In the genomic region with DNA sequence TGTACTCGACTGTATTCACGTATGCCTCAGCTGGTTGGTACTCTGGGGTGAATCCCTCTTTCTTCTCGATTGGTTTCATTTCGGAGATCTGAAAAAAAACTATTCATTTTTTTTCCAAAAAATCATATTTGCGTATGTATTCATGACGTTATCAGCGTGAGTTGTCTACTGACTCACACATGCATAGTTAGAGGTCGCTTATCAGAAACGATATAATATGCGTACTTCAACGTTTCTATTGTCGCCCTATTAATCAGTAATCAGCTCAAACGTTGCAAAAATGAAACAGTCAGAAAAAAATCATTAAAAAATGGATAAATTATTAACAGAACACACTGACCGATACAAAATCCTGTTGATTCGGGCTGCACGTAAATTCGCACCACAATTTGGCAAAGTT, we compare ENCODE assay signal across 6 worm cellular contexts.
TF ChIP-seq lines count a peak whose summit lies in the region.

No protein-coding gene starts in this region.

TF ChIP-seq in whole organism, L1 larva, 84 proteins besides CTCF, POLR2A, EP300 and RAD21:
- TF ChIP-seq nhr-19 (GFP tag; conservative IDR thresholded peaks at IDR 0.05; lab: Robert Waterston, UW): no peak
- peak in 1 of 2 experiments; percentile 21 for TF ChIP-seq lin-35 (GFP tag; optimal IDR thresholded peaks at IDR 0.05; lab: Kevin White, UChicago)
- TF ChIP-seq elt-2 (tag; optimal IDR thresholded peaks at IDR 0.05; lab: Kevin White, UChicago): peak; percentile 65
- no peak for TF ChIP-seq irx-1 (tag; optimal IDR thresholded peaks at IDR 0.05; lab: Kevin White, UChicago)

TF ChIP-seq in whole organism, L2 larva, 48 proteins besides CTCF, POLR2A, EP300 and RAD21:
- no peak for TF ChIP-seq blmp-1 (tag; optimal IDR thresholded peaks at IDR 0.05; lab: Kevin White, UChicago; ENCODE audit: insufficient read depth)
- peak; percentile 99 for TF ChIP-seq fos-1 (tag; optimal IDR thresholded peaks at IDR 0.05; lab: Kevin White, UChicago)
- peak; percentile 41 for TF ChIP-seq crh-2 (tag; optimal IDR thresholded peaks at IDR 0.05; lab: Kevin White, UChicago)
TF ChIP-seq in whole organism, L2 larva: peak in this region for 2.

TF ChIP-seq in whole organism, L3 larva, 47 proteins besides CTCF, POLR2A, EP300 and RAD21:
- peak; percentile 86 for TF ChIP-seq pqm-1 (tag; optimal IDR thresholded peaks at IDR 0.05; lab: Kevin White, UChicago)
- no peak for TF ChIP-seq nhr-237 (tag; optimal IDR thresholded peaks at IDR 0.05; lab: Kevin White, UChicago)
- TF ChIP-seq hmg-11 (tag; optimal IDR thresholded peaks at IDR 0.05; lab: Kevin White, UChicago): no peak
- TF ChIP-seq fkh-10 (GFP tag; optimal IDR thresholded peaks at IDR 0.05; lab: Kevin White, UChicago): no peak
- TF ChIP-seq pha-4 (tag; optimal IDR thresholded peaks at IDR 0.05; lab: Kevin White, UChicago): peak; percentile 16
- TF ChIP-seq nhr-77 (tag; optimal IDR thresholded peaks at IDR 0.05; lab: Kevin White, UChicago): no peak
- peak; percentile 84 for TF ChIP-seq elt-2 (tag; optimal IDR thresholded peaks at IDR 0.05; lab: Kevin White, UChicago)

TF ChIP-seq in whole organism, L4 larva, 104 proteins besides CTCF, POLR2A, EP300 and RAD21 (continues in another document):
- TF ChIP-seq daf-12 (tag; optimal IDR thresholded peaks at IDR 0.05; lab: Kevin White, UChicago) (no peak), spr-3 (GFP tag; optimal IDR thresholded peaks at IDR 0.05; lab: Kevin White, UChicago) (no peak), lin-29 (GFP tag; IDR thresholded peaks at IDR 0.05; lab: Robert Waterston, UW) (no peak), ceh-44 (GFP tag; IDR thresholded peaks at IDR 0.05; lab: Robert Waterston, UW) (no peak), unc-130 (GFP tag; optimal IDR thresholded peaks at IDR 0.05; lab: Kevin White, UChicago) (no peak), nhr-48 (tag; optimal IDR thresholded peaks at IDR 0.05; lab: Kevin White, UChicago) (no peak), zfp-3 (GFP tag; conservative IDR thresholded peaks at IDR 0.05; lab: Robert Waterston, UW) (no peak), nhr-42 (GFP tag; IDR thresholded peaks at IDR 0.05; lab: Robert Waterston, UW) (no peak), Y105C5A.15 (GFP tag; IDR thresholded peaks at IDR 0.05; lab: Robert Waterston, UW) (no peak), mxl-3 (GFP tag; optimal IDR thresholded peaks at IDR 0.05; lab: Kevin White, UChicago) (peak; percentile 30), nhr-10 (tag; optimal IDR thresholded peaks at IDR 0.05; lab: Kevin White, UChicago) (no peak), daf-16 (GFP tag; optimal IDR thresholded peaks at IDR 0.05; lab: Kevin White, UChicago) (no peak), daf-16 (tag; optimal IDR thresholded peaks at IDR 0.05; lab: Kevin White, UChicago) (peak; percentile 38), php-3 (GFP tag; IDR thresholded peaks at IDR 0.05; lab: Robert Waterston, UW) (no peak), mxl-2 (GFP tag; conservative IDR thresholded peaks at IDR 0.05; lab: Robert Waterston, UW) (no peak), nhr-237 (tag; optimal IDR thresholded peaks at IDR 0.05; lab: Kevin White, UChicago) (no peak), duxl-1 (tag; optimal IDR thresholded peaks at IDR 0.05; lab: Kevin White, UChicago; ENCODE audit: poor library complexity) (no peak), fos-1 (tag; optimal IDR thresholded peaks at IDR 0.05; lab: Kevin White, UChicago) (no peak), ZK546.5 (tag; optimal IDR thresholded peaks at IDR 0.05; lab: Kevin White, UChicago) (no peak), ztf-7 (tag; optimal IDR thresholded peaks at IDR 0.05; lab: Kevin White, UChicago) (no peak), T20F7.1 (GFP tag; optimal IDR thresholded peaks at IDR 0.05; lab: Kevin White, UChicago) (no peak), nhr-77 (tag; optimal IDR thresholded peaks at IDR 0.05; lab: Kevin White, UChicago) (peak; percentile 22), dve-1 (tag; optimal IDR thresholded peaks at IDR 0.05; lab: Kevin White, UChicago; ENCODE audit: insufficient read depth) (peak; percentile 45), nhr-28 (tag; optimal IDR thresholded peaks at IDR 0.05; lab: Kevin White, UChicago) (peak; percentile 41), mdl-1 (tag; optimal IDR thresholded peaks at IDR 0.05; lab: Kevin White, UChicago) (no peak)

TF ChIP-seq in whole organism, late embryonic, 69 proteins besides CTCF, POLR2A, EP300 and RAD21:
- TF ChIP-seq elt-2 (tag; optimal IDR thresholded peaks at IDR 0.05; lab: Kevin White, UChicago) (peak; percentile 57), unc-42 (tag; optimal IDR thresholded peaks at IDR 0.05; lab: Kevin White, UChicago) (no peak)

TF ChIP-seq in whole organism, young adult, 124 proteins besides CTCF, POLR2A, EP300 and RAD21:
- peak; percentile 71 for TF ChIP-seq nhr-80 (tag; optimal IDR thresholded peaks at IDR 0.05; lab: Kevin White, UChicago)
- no peak for TF ChIP-seq aptf-2 (GFP tag; conservative IDR thresholded peaks at IDR 0.05; lab: Robert Waterston, UW)
- TF ChIP-seq dox-1 (GFP tag; IDR thresholded peaks at IDR 0.05; lab: Robert Waterston, UW): 0 out of 2 replicates have a peak, but pooled peaks have one; percentile 24
- no peak for TF ChIP-seq F49E8.2 (tag; optimal IDR thresholded peaks at IDR 0.05; lab: Kevin White, UChicago; ENCODE audit: insufficient read depth)
- TF ChIP-seq tbx-9 (tag; optimal IDR thresholded peaks at IDR 0.05; lab: Kevin White, UChicago; ENCODE audit: borderline replicate concordance): no peak
- no peak for TF ChIP-seq repo-1 (tag; optimal IDR thresholded peaks at IDR 0.05; lab: Kevin White, UChicago)
- TF ChIP-seq lag-1 (GFP tag; IDR thresholded peaks at IDR 0.05; lab: Robert Waterston, UW): no peak
- no peak for TF ChIP-seq bed-2 (GFP tag; IDR thresholded peaks at IDR 0.05; lab: Robert Waterston, UW)
- TF ChIP-seq aptf-3 (GFP tag; IDR thresholded peaks at IDR 0.05; lab: Robert Waterston, UW): no peak
- TF ChIP-seq unc-62 (GFP tag; optimal IDR thresholded peaks at IDR 0.05; lab: Kevin White, UChicago): no peak
- TF ChIP-seq rec-8 (tag; optimal IDR thresholded peaks at IDR 0.05; lab: Kevin White, UChicago): no peak
TF ChIP-seq in whole organism, young adult: peak in this region for 2.
